Worm (Caenorhabditis elegans) whole organism, midembryonic: ENCODE data around the gene T06D4.2.
A peak's percentile ranks its signal among the peaks of the same experiment; 100 is the strongest.

Experiments used
- T22C8.4 ChIP-seq: fragments of 200-800 bp; sonication (Bioruptor generic); IDR thresholded peaks from 2 replicates; pipeline ENCODE4 v1.3.6; 2022; ENCODE audit warnings: missing genetic modification characterization, missing compliant biosample characterization
- cog-1 ChIP-seq: sonication (generic microtip); optimal IDR thresholded peaks from 2 replicates; lab custom pipeline; 2016; ENCODE audit warnings: missing genetic modification characterization, missing compliant biosample characterization
- flt-1 ChIP-seq: fragments of 200-800 bp; sonication (Bioruptor generic); IDR thresholded peaks from 2 replicates; pipeline ENCODE4 v1.3.6; 2022; ENCODE audit warnings: missing genetic modification characterization, missing compliant biosample characterization
- klf-2 ChIP-seq: fragments of 200-800 bp; sonication (Bioruptor generic); conservative IDR thresholded peaks from 2 replicates; pipeline ENCODE4 v1.3.6; 2022; ENCODE audit warnings: missing genetic modification reagents, missing genetic modification characterization, missing compliant biosample characterization
- med-1 ChIP-seq: sonication (generic microtip); optimal IDR thresholded peaks from 2 replicates; lab custom pipeline; 2017; ENCODE audit warnings: missing genetic modification characterization, mild to moderate bottlenecking, missing compliant biosample characterization, antibody characterized with exemption, missing genetic modification reagents; ENCODE audit not compliant: insufficient read depth
- ref-1 ChIP-seq: fragments of 200-800 bp; sonication (Bioruptor generic); conservative IDR thresholded peaks from 2 replicates; pipeline ENCODE4 v1.3.6; 2022; ENCODE audit warnings: missing genetic modification reagents, missing genetic modification characterization, missing compliant biosample characterization
- tab-1 ChIP-seq: fragments of 200-800 bp; sonication (Bioruptor generic); IDR thresholded peaks from 2 replicates; pipeline ENCODE4 v1.3.6; 2022; ENCODE audit warnings: missing genetic modification characterization, missing compliant biosample characterization
- ztf-23 ChIP-seq: fragments of 200-800 bp; sonication (Bioruptor generic); IDR thresholded peaks from 2 replicates; pipeline ENCODE4 v1.3.6; 2022; ENCODE audit warnings: missing genetic modification reagents, missing genetic modification characterization, missing compliant biosample characterization
- ztf-29 ChIP-seq: fragments of 200-800 bp; sonication (Bioruptor generic); IDR thresholded peaks from 2 replicates; pipeline ENCODE4 v1.3.6; 2022; ENCODE audit warnings: missing genetic modification reagents, missing genetic modification characterization, missing compliant biosample characterization

T06D4.2 gene

DNA sequence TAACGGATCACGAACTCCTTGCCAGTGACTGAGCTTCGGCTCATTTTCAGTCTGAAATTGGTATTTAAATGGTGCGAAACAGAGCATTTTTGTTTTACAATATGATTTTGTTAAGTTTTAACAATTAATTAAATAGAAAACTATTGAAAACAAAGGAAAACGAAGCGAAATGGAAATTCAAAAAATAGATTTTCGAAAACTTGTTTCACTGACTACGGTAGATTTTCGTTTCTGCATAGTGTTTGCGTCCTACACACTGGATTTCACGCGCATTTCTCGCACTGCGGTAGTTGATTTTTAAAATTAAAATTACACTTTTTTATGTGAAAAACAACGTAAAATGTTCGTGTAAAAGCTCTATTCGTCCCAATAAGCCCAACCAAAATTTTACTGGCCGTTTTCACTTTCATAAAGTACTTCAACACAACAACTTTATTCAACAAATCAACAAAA is 39.4 kb downstream of the T06D4.2 start, which contains the start of gene bath-30:
Gene bath-30 (minus strand): TSS at position 51 of the 453 bp plus-strand sequence.
- no peak for TF ChIP-seq tab-1 (GFP tag; lab: Robert Waterston, UW)
- no peak for TF ChIP-seq med-1 (GFP tag; lab: Kevin White, UChicago)
- TF ChIP-seq klf-2: no peak
- TF ChIP-seq ztf-29: no peak
- TF ChIP-seq ref-1 (GFP tag; lab: Robert Waterston, UW): no peak
- TF ChIP-seq T22C8.4: no peak
- no peak for TF ChIP-seq cog-1 (tag; lab: Kevin White, UChicago)
- TF ChIP-seq flt-1 (GFP tag; lab: Robert Waterston, UW): no peak
- TF ChIP-seq ztf-23 (GFP tag; lab: Robert Waterston, UW): no peak

DNA sequence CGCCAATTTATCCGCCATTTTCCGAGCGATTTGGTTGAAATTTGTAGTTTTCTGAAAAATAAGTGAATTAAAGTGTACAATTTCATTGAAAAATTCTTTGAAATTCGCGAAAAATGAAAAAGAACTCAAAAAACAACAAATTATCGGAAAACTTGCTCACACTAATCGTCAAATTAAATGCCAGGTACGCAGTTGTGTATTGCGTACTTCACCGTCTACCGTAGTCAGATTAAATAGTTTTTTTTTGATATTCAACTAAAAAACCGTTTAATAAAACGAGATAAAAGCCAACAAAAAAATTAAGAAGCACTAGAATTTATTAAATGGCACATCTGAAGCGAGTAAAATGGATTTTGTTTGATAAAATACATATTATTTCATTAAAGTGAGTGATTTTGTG is 40.8 kb downstream of the T06D4.2 start, which contains the start of gene bath-28:
Gene bath-28 (minus strand): TSS at position 51 of the 400 bp plus-strand sequence.
- no peak for TF ChIP-seq klf-2
- no peak for TF ChIP-seq cog-1 (tag; lab: Kevin White, UChicago)
- no peak for TF ChIP-seq T22C8.4
- no peak for TF ChIP-seq med-1 (GFP tag; lab: Kevin White, UChicago)
- TF ChIP-seq ref-1 (GFP tag; lab: Robert Waterston, UW): no peak

DNA sequence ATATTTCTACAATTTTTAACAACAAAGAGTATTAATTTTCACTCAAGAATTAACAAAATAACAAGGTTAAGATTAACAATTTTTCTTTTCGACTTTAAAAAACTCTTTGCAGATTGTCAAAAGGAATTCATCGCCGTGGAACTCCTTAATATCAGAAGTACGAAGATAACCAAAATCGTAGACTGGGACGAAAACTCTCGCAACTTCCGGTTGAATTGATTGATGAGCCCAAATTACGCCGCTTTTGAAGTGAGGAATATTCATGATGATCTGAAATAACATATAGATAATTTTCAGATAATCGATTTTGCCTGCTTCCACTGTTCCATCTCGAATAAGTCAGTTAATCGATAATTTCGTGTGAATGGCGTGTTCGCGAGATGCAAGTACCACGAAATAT is 42.0 kb downstream of the T06D4.2 start, which contains the start of gene F14D2.15:
Gene F14D2.15 (minus strand): TSS at position 101 of the 400 bp plus-strand sequence.
- 0 out of 2 replicates have a peak, but pooled peaks have one; percentile 34 for TF ChIP-seq T22C8.4
- no peak for TF ChIP-seq flt-1 (GFP tag; lab: Robert Waterston, UW)

DNA sequence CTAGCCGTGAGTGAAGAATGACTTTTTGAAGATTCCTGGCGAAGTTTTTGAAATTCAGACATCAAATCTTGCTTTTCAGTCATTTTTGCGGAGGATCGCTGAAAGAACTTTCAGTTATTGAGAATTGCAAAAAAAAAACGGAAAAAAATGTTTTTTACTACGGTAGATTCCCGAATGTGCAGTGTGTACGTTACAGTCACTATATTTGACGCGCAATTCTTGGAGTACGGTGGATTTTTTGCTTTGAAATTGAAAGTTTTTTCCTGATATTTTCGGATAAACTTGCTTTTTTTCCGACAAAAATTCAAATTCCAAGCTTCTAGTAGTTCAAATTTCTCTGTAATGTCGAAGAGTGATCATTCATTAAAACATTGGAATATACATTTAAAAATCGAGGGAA is 43.7 kb downstream of the T06D4.2 start, which contains the start of gene F14D2.11:
Gene F14D2.11 (minus strand): TSS at position 101 of the 400 bp plus-strand sequence.
- no peak for TF ChIP-seq cog-1 (tag; lab: Kevin White, UChicago)

DNA sequence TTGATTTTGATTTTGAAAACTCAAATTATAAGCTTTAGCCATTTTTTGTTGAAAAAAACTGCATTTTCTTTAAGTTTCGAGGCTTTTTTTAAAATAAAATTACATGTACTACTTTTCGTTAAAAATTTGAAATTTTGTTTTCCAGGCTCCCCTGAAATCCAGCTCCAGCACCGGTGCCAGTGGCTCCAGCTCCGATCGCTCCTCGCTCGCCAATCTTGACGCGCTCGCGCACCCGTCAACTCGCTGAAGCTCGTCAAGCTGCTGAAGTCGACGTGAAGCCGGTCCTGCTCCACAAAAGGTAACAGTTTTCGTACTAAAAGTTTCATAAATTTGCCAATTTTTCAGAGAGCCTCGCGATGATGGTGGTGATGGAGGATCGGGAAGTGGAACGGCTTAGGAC is 44.9 kb downstream of the T06D4.2 start:
- TF ChIP-seq med-1 (GFP tag; lab: Kevin White, UChicago) (no peak), tab-1 (GFP tag; lab: Robert Waterston, UW) (no peak), klf-2 (no peak), ztf-29 (no peak), T22C8.4 (no peak), ztf-23 (GFP tag; lab: Robert Waterston, UW) (no peak), ref-1 (GFP tag; lab: Robert Waterston, UW) (no peak), cog-1 (tag; lab: Kevin White, UChicago) (no peak), flt-1 (GFP tag; lab: Robert Waterston, UW) (no peak)

DNA sequence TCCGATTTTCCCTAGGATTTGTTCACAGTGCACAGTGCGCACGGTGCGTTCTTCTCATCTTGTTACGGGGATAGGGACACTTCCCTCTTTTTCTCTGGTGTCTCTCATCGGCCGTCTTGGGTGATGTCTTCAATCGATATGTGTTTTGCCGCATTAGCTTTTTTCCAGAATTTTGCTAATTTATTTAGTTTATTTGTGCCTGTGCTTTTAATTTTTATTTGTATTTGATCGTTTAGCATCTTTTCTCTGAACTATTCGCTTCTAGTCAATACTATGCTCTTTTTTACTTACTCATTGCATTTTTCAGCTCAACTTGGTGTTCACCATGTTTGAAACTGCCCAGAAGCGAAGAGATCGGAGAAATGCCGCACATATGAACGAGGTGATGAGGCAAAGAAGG is 45.5 kb downstream of the T06D4.2 start, which contains the start of gene F14D2.5:
Gene F14D2.5 (plus strand): TSS at position 301 of the 400 bp plus-strand sequence.
- TF ChIP-seq ztf-23 (GFP tag; lab: Robert Waterston, UW): no peak
- no peak for TF ChIP-seq ref-1 (GFP tag; lab: Robert Waterston, UW)
- no peak for TF ChIP-seq flt-1 (GFP tag; lab: Robert Waterston, UW)
- TF ChIP-seq tab-1 (GFP tag; lab: Robert Waterston, UW): no peak
- TF ChIP-seq klf-2: no peak
- peak; percentile 14; the same call in 1 of the 2 replicates for TF ChIP-seq T22C8.4

DNA sequence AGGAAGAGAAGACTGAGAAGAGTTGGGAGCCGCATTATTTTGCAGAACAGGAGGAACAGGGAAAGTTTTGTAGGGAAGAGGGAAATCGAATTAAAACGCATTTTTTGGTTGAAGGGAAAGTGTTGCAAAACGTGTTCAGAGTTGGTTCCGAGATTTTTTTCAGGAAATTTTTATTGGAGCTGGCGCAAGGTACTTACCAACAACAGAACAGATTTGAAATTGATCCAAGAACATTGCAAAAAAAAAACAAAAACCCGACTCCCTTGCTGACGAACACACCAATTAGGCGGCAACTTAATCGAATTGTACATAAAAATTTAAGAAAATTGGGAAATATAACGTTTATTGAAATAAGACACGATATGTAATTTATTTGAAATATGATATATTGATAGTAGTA is 47.1 kb downstream of the T06D4.2 start, which contains the start of gene F14D2.7:
Gene F14D2.7 (minus strand): TSS at position 101 of the 400 bp plus-strand sequence.
- TF ChIP-seq ztf-23 (GFP tag; lab: Robert Waterston, UW): no peak
- no peak for TF ChIP-seq flt-1 (GFP tag; lab: Robert Waterston, UW)
- TF ChIP-seq cog-1 (tag; lab: Kevin White, UChicago): no peak
- TF ChIP-seq ztf-29: no peak
- no peak for TF ChIP-seq T22C8.4
- TF ChIP-seq klf-2: no peak
- TF ChIP-seq ref-1 (GFP tag; lab: Robert Waterston, UW): no peak
- TF ChIP-seq tab-1 (GFP tag; lab: Robert Waterston, UW): no peak
- no peak for TF ChIP-seq med-1 (GFP tag; lab: Kevin White, UChicago)

DNA sequence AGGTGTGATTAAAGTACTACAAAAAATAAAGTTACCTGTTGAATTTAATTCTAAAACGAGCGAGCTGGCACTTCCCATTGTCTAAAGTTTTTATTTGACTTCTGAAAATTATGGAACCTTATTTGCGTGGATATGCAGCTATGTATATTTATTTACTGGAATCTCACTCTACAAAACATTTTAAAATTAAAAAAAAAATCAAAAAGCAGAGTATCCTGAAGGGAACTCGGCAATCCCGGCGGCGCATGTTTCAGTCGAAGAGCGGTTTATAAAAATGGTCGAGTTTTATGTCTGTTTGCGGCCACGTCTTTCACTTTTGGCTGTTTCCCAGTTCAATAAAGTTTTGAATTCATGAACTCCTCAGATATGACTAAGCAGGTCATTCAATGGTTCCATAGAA is 48.7 kb downstream of the T06D4.2 start, which contains the start of gene F14D2.19:
Gene F14D2.19 (minus strand): TSS at position 101 of the 400 bp plus-strand sequence.
- TF ChIP-seq tab-1 (GFP tag; lab: Robert Waterston, UW) (no peak), klf-2 (no peak), med-1 (GFP tag; lab: Kevin White, UChicago) (no peak), ztf-23 (GFP tag; lab: Robert Waterston, UW) (no peak), ztf-29 (no peak), ref-1 (GFP tag; lab: Robert Waterston, UW) (no peak), T22C8.4 (no peak), flt-1 (GFP tag; lab: Robert Waterston, UW) (no peak), cog-1 (tag; lab: Kevin White, UChicago) (no peak)
